Worm (Caenorhabditis elegans) whole organism, L4 larva: Measurements from ENCODE around the gene vdac-1.

ENCODE experiments used
- R02D3.7 ChIP-seq: fragments of 150-350 bp; sonication (generic microtip); optimal IDR thresholded peaks from 3 replicates; lab custom pipeline; 2014; ENCODE audit warnings: missing biosample characterization, missing genetic modification characterization
- ama-1 ChIP-seq: fragments of 150-350 bp; optimal IDR thresholded peaks from 2 replicates; lab custom pipeline; 2014; ENCODE audit warnings: inconsistent platforms, mixed read lengths
- dmd-8 ChIP-seq: fragments of 200-800 bp; sonication (Bioruptor generic); IDR thresholded peaks from 2 replicates; pipeline ENCODE4 v1.3.6; 2022; ENCODE audit warnings: missing genetic modification characterization, missing compliant biosample characterization
- dpl-1 ChIP-seq: fragments of 150-350 bp; optimal IDR thresholded peaks from 2 replicates; lab custom pipeline; 2014; ENCODE audit warnings: missing biosample characterization, missing genetic modification reagents, missing genetic modification characterization
- dve-1 ChIP-seq: sonication (generic microtip); optimal IDR thresholded peaks from 2 replicates; lab custom pipeline; 2017; ENCODE audit warnings: antibody characterized with exemption, mild to moderate bottlenecking, missing genetic modification characterization, missing compliant biosample characterization; ENCODE audit not compliant: insufficient read depth
- fos-1 ChIP-seq: fragments of 150-350 bp; optimal IDR thresholded peaks from 2 replicates; lab custom pipeline; 2014; ENCODE audit warnings: missing biosample characterization, missing genetic modification characterization
- hif-1 ChIP-seq, 2 experiments: sonication (generic microtip); optimal IDR thresholded peaks; 2 replicates each; lab custom pipeline; 2016 to 2017; ENCODE audit warnings: missing compliant biosample characterization in 2 of 2, missing genetic modification characterization in 2 of 2, missing genetic modification reagents in 2 of 2, missing genotype in 2 of 2, mild to moderate bottlenecking in 1 of 2
- lin-1 ChIP-seq: fragments of 200-800 bp; sonication (Bioruptor generic); IDR thresholded peaks from 2 replicates; pipeline ENCODE4 v1.3.6; 2022; ENCODE audit warnings: missing genetic modification reagents, missing genetic modification characterization, missing compliant biosample characterization
- lin-13 ChIP-seq: fragments of 150-350 bp; optimal IDR thresholded peaks from 2 replicates; lab custom pipeline; 2014; ENCODE audit warnings: missing biosample characterization, missing genetic modification reagents, missing genetic modification characterization
- lir-3 ChIP-seq: sonication (generic microtip); optimal IDR thresholded peaks from 2 replicates; lab custom pipeline; 2016; ENCODE audit warnings: mild to moderate bottlenecking, missing genetic modification characterization, missing compliant biosample characterization
- lsy-2 ChIP-seq, 2 experiments: fragments of 150-350 bp in 1 of 2; sonication (generic microtip) in 1 of 2; optimal IDR thresholded peaks; 2 replicates each; lab custom pipeline; 2014 to 2017; ENCODE audit warnings: missing biosample characterization in 2 of 2, missing genetic modification characterization in 2 of 2
- pqm-1 ChIP-seq: sonication (generic microtip); optimal IDR thresholded peaks from 2 replicates; lab custom pipeline; 2017; ENCODE audit warnings: missing biosample characterization, missing genetic modification characterization
- spr-3 ChIP-seq: fragments of 200-800 bp; sonication (Bioruptor generic); optimal IDR thresholded peaks from 2 replicates; lab custom pipeline; 2018; ENCODE audit warnings: mild to moderate bottlenecking, missing genetic modification characterization, missing compliant biosample characterization
- unc-130 ChIP-seq: sonication (generic microtip); optimal IDR thresholded peaks from 2 replicates; lab custom pipeline; 2016; ENCODE audit warnings: missing genetic modification reagents, missing genetic modification characterization, missing compliant biosample characterization

- TF ChIP-seq lsy-2 (tag; optimal IDR thresholded peaks at IDR 0.05; lab: Kevin White, UChicago) (no peak), lin-1 (GFP tag; lab: Robert Waterston, UW) (no peak), pqm-1 (tag; lab: Kevin White, UChicago) (no peak), spr-3 (no peak), dve-1 (tag; lab: Kevin White, UChicago) (no peak), fos-1 (tag; lab: Kevin White, UChicago) (no peak), dpl-1 (GFP tag; lab: Kevin White, UChicago) (no peak), lir-3 (tag; lab: Kevin White, UChicago) (no peak), unc-130 (GFP tag; lab: Kevin White, UChicago) (no peak), lin-13 (no peak), ama-1 (lab: Kevin White, UChicago) (no peak), hif-1 (tag; optimal IDR thresholded peaks at IDR 0.05; lab: Kevin White, UChicago) (no peak), R02D3.7 (tag; lab: Kevin White, UChicago) (no peak), dmd-8 (GFP tag; lab: Robert Waterston, UW) (no peak)
These were observed 30.5 kb downstream of the vdac-1 start, which contains the start of gene pycr-4 for ce11 chrIV:7477197-7477596.
